Worm (Caenorhabditis elegans) whole organism, L3 larva: ENCODE data around the gene srm-4.

Source experiments
- ceh-82 ChIP-seq: fragments of 150-350 bp; optimal IDR thresholded peaks from 2 replicates; lab custom pipeline; 2014; ENCODE audit warnings: missing biosample characterization, missing genetic modification characterization
- ceh-9 ChIP-seq: sonication (generic microtip); optimal IDR thresholded peaks from 2 replicates; lab custom pipeline; 2018; ENCODE audit warnings: missing biosample characterization, missing genetic modification characterization
- elt-3 ChIP-seq, 3 experiments: fragments of 150-350 bp in 1 of 3; sonication (generic microtip) in 2 of 3; optimal IDR thresholded peaks; 2 replicates in 2 of 3; 4 replicates in 1 of 3; lab custom pipeline; 2014 to 2017; ENCODE audit warnings: missing biosample characterization in 3 of 3, missing genetic modification characterization in 3 of 3
- lin-15B ChIP-seq: fragments of 150-350 bp; optimal IDR thresholded peaks from 2 replicates; lab custom pipeline; 2014; ENCODE audit warnings: missing biosample characterization, missing genetic modification characterization
- nhr-12 ChIP-seq: fragments of 150-350 bp; optimal IDR thresholded peaks from 2 replicates; lab custom pipeline; 2014; ENCODE audit warnings: missing biosample characterization, missing genetic modification characterization
- nhr-237 ChIP-seq: fragments of 150-350 bp; optimal IDR thresholded peaks from 2 replicates; lab custom pipeline; 2014; ENCODE audit warnings: missing biosample characterization, missing genetic modification characterization
- nhr-43 ChIP-seq: sonication (generic microtip); optimal IDR thresholded peaks from 2 replicates; lab custom pipeline; 2016; ENCODE audit warnings: mild to moderate bottlenecking, missing genetic modification characterization, missing compliant biosample characterization; ENCODE audit not compliant: poor library complexity, severe bottlenecking
- nhr-67 ChIP-seq: fragments of 150-350 bp; optimal IDR thresholded peaks from 2 replicates; lab custom pipeline; 2014; ENCODE audit warnings: missing biosample characterization, missing genetic modification characterization
- sea-2 ChIP-seq: fragments of 150-350 bp; sonication (generic microtip); optimal IDR thresholded peaks from 4 replicates; lab custom pipeline; 2014; ENCODE audit warnings: missing biosample characterization, missing genetic modification reagents, missing genetic modification characterization
- snpc-4 ChIP-seq: fragments of 150-350 bp; optimal IDR thresholded peaks from 2 replicates; lab custom pipeline; 2014; ENCODE audit warnings: missing biosample characterization, missing genetic modification characterization
- unc-39 ChIP-seq: sonication (generic microtip); optimal IDR thresholded peaks from 4 replicates; lab custom pipeline; 2017; ENCODE audit warnings: missing biosample characterization, missing genetic modification characterization

srm-4 gene

ce11 chrV:14380242-14380641, 47.0 kb downstream of the srm-4 start:
- TF ChIP-seq nhr-237 (tag; lab: Kevin White, UChicago) (no peak), nhr-43 (tag; lab: Kevin White, UChicago) (no peak), ceh-82 (tag; lab: Kevin White, UChicago) (no peak), unc-39 (tag; lab: Kevin White, UChicago) (no peak), sea-2 (GFP tag; lab: Kevin White, UChicago) (no peak), elt-3 (tag; optimal IDR thresholded peaks at IDR 0.05; lab: Kevin White, UChicago) (no peak), nhr-12 (tag; lab: Kevin White, UChicago) (no peak), snpc-4 (tag; lab: Kevin White, UChicago) (no peak), nhr-67 (tag; lab: Kevin White, UChicago) (no peak), lin-15B (tag; lab: Kevin White, UChicago) (no peak), ceh-9 (tag; lab: Kevin White, UChicago) (no peak)
